Worm (Caenorhabditis elegans) whole organism, L2 larva: ENCODE results near the gene C05D9.4.

Experiments
- ZK546.5 ChIP-seq: sonication (generic microtip); optimal IDR thresholded peaks from 2 replicates; lab custom pipeline; 2017; ENCODE audit warnings: missing biosample characterization, missing genetic modification characterization
- ceh-82 ChIP-seq: fragments of 150-350 bp; optimal IDR thresholded peaks from 2 replicates; lab custom pipeline; 2014; ENCODE audit warnings: missing biosample characterization, missing genetic modification characterization
- dmd-4 ChIP-seq: sonication (generic microtip); optimal IDR thresholded peaks from 2 replicates; lab custom pipeline; 2017; ENCODE audit warnings: missing biosample characterization, missing genetic modification characterization
- lsy-2 ChIP-seq, 2 experiments: fragments of 150-350 bp in 1 of 2; sonication (generic microtip) in 1 of 2; optimal IDR thresholded peaks; 2 replicates each; lab custom pipeline; 2014 to 2017; ENCODE audit warnings: missing biosample characterization in 2 of 2, missing genetic modification characterization in 2 of 2
- nhr-11 ChIP-seq: fragments of 150-350 bp; optimal IDR thresholded peaks from 2 replicates; lab custom pipeline; 2014; ENCODE audit warnings: missing biosample characterization, missing genetic modification characterization
- unc-39 ChIP-seq: fragments of 150-350 bp; optimal IDR thresholded peaks from 2 replicates; lab custom pipeline; 2014; ENCODE audit warnings: missing biosample characterization, missing genetic modification characterization
- ztf-1 ChIP-seq: fragments of 200-800 bp; sonication (Bioruptor generic); conservative IDR thresholded peaks from 2 replicates; pipeline ENCODE4 v1.3.6; 2022; ENCODE audit warnings: missing genetic modification characterization, missing compliant biosample characterization

ce11 chrX:1111603-1112002 lies 3.7 kb downstream of the C05D9.4 start, which contains the start of gene C05D9.3:
- TF ChIP-seq unc-39 (tag; lab: Kevin White, UChicago) (no peak), lsy-2 (tag; optimal IDR thresholded peaks at IDR 0.05; lab: Kevin White, UChicago) (no peak), dmd-4 (tag; lab: Kevin White, UChicago) (no peak), ZK546.5 (tag; lab: Kevin White, UChicago) (no peak), ceh-82 (no peak), nhr-11 (no peak), ztf-1 (no peak)
